Fruit fly (Drosophila melanogaster) whole organism, embryonic: ENCODE measurements around the gene CG3815.

Experiments used
- CG10267 ChIP-seq: fragments of 200-800 bp; sonication (Bioruptor generic); optimal IDR thresholded peaks from 2 replicates; lab custom pipeline; 2018; ENCODE audit warnings: missing biosample characterization, mild to moderate bottlenecking, missing genetic modification characterization, moderate library complexity
- CG12155 ChIP-seq: fragments of 200-800 bp; sonication (Bioruptor generic); optimal IDR thresholded peaks from 3 replicates; lab custom pipeline; 2016; ENCODE audit warnings: missing biosample characterization, missing genetic modification characterization
- CG14710 ChIP-seq: fragments of 200-800 bp; sonication (Bioruptor generic); optimal IDR thresholded peaks from 3 replicates; lab custom pipeline; 2019; ENCODE audit warnings: missing biosample characterization, mild to moderate bottlenecking, missing genetic modification characterization, moderate library complexity
- CG1529 ChIP-seq: fragments of 200-800 bp; sonication (Bioruptor generic); optimal IDR thresholded peaks from 3 replicates; lab custom pipeline; 2018; ENCODE audit warnings: missing biosample characterization, missing genetic modification characterization
- CG15479 ChIP-seq: fragments of 200-800 bp; sonication (Bioruptor generic); optimal IDR thresholded peaks from 3 replicates; lab custom pipeline; 2019; ENCODE audit warnings: missing biosample characterization, mild to moderate bottlenecking, missing genetic modification characterization, moderate library complexity
- CG17186 ChIP-seq: fragments of 200-800 bp; sonication (Bioruptor generic); optimal IDR thresholded peaks from 3 replicates; lab custom pipeline; 2017; ENCODE audit warnings: missing biosample characterization, missing genetic modification reagents, missing genetic modification characterization
- CG18011 ChIP-seq: fragments of 200-800 bp; sonication (Bioruptor generic); optimal IDR thresholded peaks from 2 replicates; lab custom pipeline; 2017; ENCODE audit warnings: missing biosample characterization, missing genetic modification characterization, mild to moderate bottlenecking, moderate library complexity, missing genotype
- CG2116 ChIP-seq: fragments of 200-800 bp; sonication (Bioruptor generic); optimal IDR thresholded peaks from 3 replicates; lab custom pipeline; 2018; ENCODE audit warnings: missing biosample characterization, mild to moderate bottlenecking, missing genetic modification characterization
- CG30431 ChIP-seq: fragments of 200-800 bp; sonication (Bioruptor generic); optimal IDR thresholded peaks from 2 replicates; lab custom pipeline; 2017; ENCODE audit warnings: missing biosample characterization, missing genetic modification characterization
- CG34224 ChIP-seq: fragments of 200-800 bp; sonication (Bioruptor generic); IDR thresholded peaks from 3 replicates; pipeline ENCODE4 v1.3.6; 2022; ENCODE audit warnings: missing biosample characterization, missing genetic modification characterization; ENCODE audit not compliant: partially characterized antibody
- CG34422 ChIP-seq: fragments of 200-800 bp; sonication (Bioruptor generic); IDR thresholded peaks from 3 replicates; pipeline ENCODE4 v1.3.6; 2022; ENCODE audit warnings: missing biosample characterization, missing genetic modification characterization
- CG3847 ChIP-seq: fragments of 200-800 bp; sonication (Bioruptor generic); IDR thresholded peaks from 2 replicates; pipeline ENCODE4 v1.3.6; 2022; ENCODE audit warnings: missing biosample characterization, missing genetic modification characterization
- CG42726 ChIP-seq: fragments of 200-800 bp; sonication (Bioruptor generic); IDR thresholded peaks from 2 replicates; pipeline ENCODE4 v1.3.6; 2022; ENCODE audit warnings: missing biosample characterization, missing genetic modification characterization; ENCODE audit not compliant: partially characterized antibody
- CG4424 ChIP-seq: fragments of 200-800 bp; sonication (Bioruptor generic); optimal IDR thresholded peaks from 3 replicates; lab custom pipeline; 2016; ENCODE audit warnings: missing biosample characterization, missing genetic modification characterization
- CG6254 ChIP-seq: fragments of 200-800 bp; sonication (Bioruptor generic); optimal IDR thresholded peaks from 3 replicates; lab custom pipeline; 2017; ENCODE audit warnings: mild to moderate bottlenecking, missing biosample characterization, missing genetic modification reagents, missing genetic modification characterization
- CG6791 ChIP-seq: fragments of 200-800 bp; sonication (Bioruptor generic); IDR thresholded peaks from 3 replicates; pipeline ENCODE4 v1.3.6; 2022; ENCODE audit warnings: missing biosample characterization, missing genetic modification characterization; ENCODE audit not compliant: partially characterized antibody
- CG6854 ChIP-seq: fragments of 200-800 bp; sonication (Bioruptor generic); optimal IDR thresholded peaks from 3 replicates; lab custom pipeline; 2017; ENCODE audit warnings: missing biosample characterization, mild to moderate bottlenecking, missing genetic modification characterization
- CG7928 ChIP-seq: fragments of 200-800 bp; sonication (Bioruptor generic); optimal IDR thresholded peaks from 2 replicates; lab custom pipeline; 2017; ENCODE audit warnings: missing biosample characterization, mild to moderate bottlenecking, missing genetic modification characterization
- CG8924 ChIP-seq: fragments of 200-800 bp; optimal IDR thresholded peaks from 3 replicates; lab custom pipeline; 2019; ENCODE audit warnings: missing biosample characterization, mild to moderate bottlenecking, missing genetic modification characterization, moderate library complexity
- CG9876 ChIP-seq: fragments of 200-800 bp; sonication (Bioruptor generic); optimal IDR thresholded peaks from 2 replicates; lab custom pipeline; 2016; ENCODE audit warnings: missing biosample characterization, missing genetic modification characterization
- ERR ChIP-seq: fragments of 200-800 bp; sonication (Bioruptor generic); optimal IDR thresholded peaks from 2 replicates; lab custom pipeline; 2016; ENCODE audit warnings: missing biosample characterization, missing genetic modification characterization
- HLH4C ChIP-seq: fragments of 200-800 bp; sonication (Bioruptor generic); IDR thresholded peaks from 3 replicates; pipeline ENCODE4 v1.3.6; 2022; ENCODE audit warnings: missing biosample characterization, missing genetic modification characterization; ENCODE audit not compliant: partially characterized antibody
- MBD-R2 ChIP-seq: fragments of 200-800 bp; sonication (Bioruptor generic); IDR thresholded peaks from 2 replicates; pipeline ENCODE4 v1.3.6; 2022; ENCODE audit warnings: missing biosample characterization, missing genetic modification characterization
- MESR4 ChIP-seq: fragments of 200-800 bp; sonication (Bioruptor generic); optimal IDR thresholded peaks from 2 replicates; lab custom pipeline; 2018; ENCODE audit warnings: missing biosample characterization, mild to moderate bottlenecking, missing genetic modification characterization, moderate library complexity
- Med ChIP-seq: fragments of 200-800 bp; sonication (Bioruptor generic); peaks from one replicate; lab custom pipeline; 2016; ENCODE audit warnings: missing biosample characterization, missing genetic modification characterization, mild to moderate bottlenecking, inconsistent platforms, moderate library complexity
- Sin3A ChIP-seq: fragments of >200 bp; optimal IDR thresholded peaks from 2 replicates; lab custom pipeline; 2018
- Sry-δ ChIP-seq: fragments of 200-800 bp; sonication (Bioruptor generic); optimal IDR thresholded peaks from 2 replicates; lab custom pipeline; 2016; ENCODE audit warnings: missing biosample characterization, missing genetic modification characterization
- YL-1 ChIP-seq: fragments of 200-800 bp; sonication (Bioruptor generic); optimal IDR thresholded peaks from 3 replicates; lab custom pipeline; 2017; ENCODE audit warnings: missing biosample characterization, mild to moderate bottlenecking, missing genetic modification characterization
- amos ChIP-seq: fragments of 200-800 bp; sonication (Bioruptor generic); IDR thresholded peaks from 2 replicates; pipeline ENCODE4 v1.3.6; 2022; ENCODE audit warnings: missing biosample characterization, missing genetic modification characterization; ENCODE audit not compliant: partially characterized antibody
- chinmo ChIP-seq: fragments of 200-800 bp; sonication (Bioruptor generic); IDR thresholded peaks from 4 replicates; pipeline ENCODE4 v1.3.6; 2022; ENCODE audit warnings: missing biosample characterization, missing genetic modification characterization; ENCODE audit not compliant: partially characterized antibody
- cwo ChIP-seq: fragments of 200-800 bp; sonication (Bioruptor generic); optimal IDR thresholded peaks from 3 replicates; lab custom pipeline; 2017; ENCODE audit warnings: missing biosample characterization, missing genetic modification characterization, mild to moderate bottlenecking, moderate library complexity, missing genetic modification reagents
- gfzf ChIP-seq: fragments of 200-800 bp; sonication (Bioruptor generic); optimal IDR thresholded peaks from 2 replicates; lab custom pipeline; 2016; ENCODE audit warnings: missing biosample characterization, mild to moderate bottlenecking, missing genetic modification characterization, moderate library complexity
- h ChIP-seq: fragments of >200 bp; optimal IDR thresholded peaks from 2 replicates; lab custom pipeline; 2017
- klu ChIP-seq: fragments of 200-800 bp; sonication (Bioruptor generic); IDR thresholded peaks from 2 replicates; pipeline ENCODE4 v1.3.6; 2022; ENCODE audit warnings: missing biosample characterization, missing genetic modification characterization
- pfk ChIP-seq: fragments of 200-800 bp; sonication (Bioruptor generic); optimal IDR thresholded peaks from 2 replicates; lab custom pipeline; 2018; ENCODE audit warnings: missing biosample characterization, mild to moderate bottlenecking, missing genetic modification characterization, moderate library complexity
- phol ChIP-seq: fragments of 200-800 bp; sonication (Bioruptor generic); optimal IDR thresholded peaks from 3 replicates; lab custom pipeline; 2018; ENCODE audit warnings: missing biosample characterization, mild to moderate bottlenecking, missing genetic modification characterization, moderate library complexity
- stwl ChIP-seq: fragments of 200-800 bp; sonication (Bioruptor generic); optimal IDR thresholded peaks from 3 replicates; lab custom pipeline; 2018; ENCODE audit warnings: missing biosample characterization, mild to moderate bottlenecking, missing genetic modification characterization, moderate library complexity
- trem ChIP-seq: fragments of 200-800 bp; optimal IDR thresholded peaks from 3 replicates; lab custom pipeline; 2019; ENCODE audit warnings: missing biosample characterization, mild to moderate bottlenecking, missing genetic modification characterization, moderate library complexity
- tup ChIP-seq: fragments of 200-800 bp; sonication (Bioruptor generic); optimal IDR thresholded peaks from 2 replicates; lab custom pipeline; 2016; ENCODE audit warnings: missing biosample characterization, mild to moderate bottlenecking, missing genetic modification characterization, moderate library complexity
- unc-4 ChIP-seq: fragments of 200-800 bp; sonication (Bioruptor generic); IDR thresholded peaks from 2 replicates; pipeline ENCODE4 v1.3.6; 2022; ENCODE audit warnings: missing biosample characterization, missing genetic modification characterization; ENCODE audit not compliant: partially characterized antibody

The CG3815 gene

dm6 chrX:6291083-6291699, 4.0 kb upstream of the CG3815 start, which contains the start of the genes Rpt4 and mldr (continued):
- peak; percentile 94 for TF ChIP-seq gfzf (GFP tag; lab: Kevin White, UChicago)
- peak; percentile 87 for TF ChIP-seq YL-1 (GFP tag; lab: Kevin White, UChicago)
- peak; percentile 59 for TF ChIP-seq CG3847 (GFP tag; lab: Robert Waterston, UW)
- no peak for TF ChIP-seq CG30431 (GFP tag; lab: Kevin White, UChicago)
- peak; percentile 38 for TF ChIP-seq stwl (tag; lab: Kevin White, UChicago)
- TF ChIP-seq Sin3A (lab: Kevin White, UChicago): peak; percentile 63
- TF ChIP-seq h: no peak
- TF ChIP-seq CG14710: peak; percentile 75
- TF ChIP-seq ERR: no peak
- TF ChIP-seq klu (GFP tag; lab: Robert Waterston, UW): no peak
- TF ChIP-seq unc-4 (GFP tag; lab: Robert Waterston, UW): peak; percentile 41
- TF ChIP-seq HLH4C (GFP tag; lab: Robert Waterston, UW): no peak
- peak; percentile 30 for TF ChIP-seq Sry-δ (GFP tag; lab: Kevin White, UChicago)
- TF ChIP-seq CG7928: peak; percentile 38
- peak; percentile 21 for TF ChIP-seq CG10267 (tag; lab: Kevin White, UChicago)
- no peak for TF ChIP-seq CG6254
- TF ChIP-seq CG15479: peak; percentile 67
- peak; percentile 98 for TF ChIP-seq MBD-R2 (GFP tag; lab: Robert Waterston, UW)
- no peak for TF ChIP-seq pfk (GFP tag; lab: Kevin White, UChicago)
- TF ChIP-seq CG42726: 0 out of 2 replicates have a peak, but pooled peaks have one; percentile 28
- TF ChIP-seq CG17186 (GFP tag; lab: Kevin White, UChicago): peak; percentile 56
- peak; percentile 55 for TF ChIP-seq phol (tag; lab: Kevin White, UChicago)
- peak; percentile 44; the same call in 1 of the 3 replicates for TF ChIP-seq CG34224 (GFP tag; lab: Robert Waterston, UW)
- TF ChIP-seq CG6854 (GFP tag; lab: Kevin White, UChicago): no peak
- TF ChIP-seq CG34422 (GFP tag; lab: Robert Waterston, UW): peak; percentile 70; the same call in 1 of the 3 replicates
- peak; percentile 14; the same call in 1 of the 2 replicates for TF ChIP-seq amos (GFP tag; lab: Robert Waterston, UW)
- TF ChIP-seq CG8924 (tag; lab: Kevin White, UChicago): peak; percentile 10
- TF ChIP-seq CG1529 (GFP tag; lab: Kevin White, UChicago): no peak
- no peak for TF ChIP-seq CG18011 (GFP tag; lab: Kevin White, UChicago)
- TF ChIP-seq tup (GFP tag; lab: Kevin White, UChicago): no peak
- TF ChIP-seq CG6791 (GFP tag; lab: Robert Waterston, UW): peak; percentile 43; the same call in 1 of the 3 replicates
- TF ChIP-seq CG9876 (GFP tag; lab: Kevin White, UChicago): no peak
- TF ChIP-seq CG4424 (GFP tag; lab: Kevin White, UChicago): no peak
- TF ChIP-seq trem (tag; lab: Kevin White, UChicago): peak; percentile 37
- TF ChIP-seq CG12155 (GFP tag; lab: Kevin White, UChicago): no peak
- TF ChIP-seq CG2116 (GFP tag; lab: Kevin White, UChicago): peak; percentile 12
- TF ChIP-seq chinmo (GFP tag; lab: Robert Waterston, UW): 0 out of 4 replicates have a peak, but pooled peaks have one; percentile 59
- peak; percentile 80 for TF ChIP-seq Med (GFP tag; lab: Kevin White, UChicago)
- no peak for TF ChIP-seq cwo
- peak; percentile 77 for TF ChIP-seq MESR4 (GFP tag; lab: Kevin White, UChicago)
